Worm (Caenorhabditis elegans): Measurements from ENCODE around the gene F19C7.3.

DNA sequence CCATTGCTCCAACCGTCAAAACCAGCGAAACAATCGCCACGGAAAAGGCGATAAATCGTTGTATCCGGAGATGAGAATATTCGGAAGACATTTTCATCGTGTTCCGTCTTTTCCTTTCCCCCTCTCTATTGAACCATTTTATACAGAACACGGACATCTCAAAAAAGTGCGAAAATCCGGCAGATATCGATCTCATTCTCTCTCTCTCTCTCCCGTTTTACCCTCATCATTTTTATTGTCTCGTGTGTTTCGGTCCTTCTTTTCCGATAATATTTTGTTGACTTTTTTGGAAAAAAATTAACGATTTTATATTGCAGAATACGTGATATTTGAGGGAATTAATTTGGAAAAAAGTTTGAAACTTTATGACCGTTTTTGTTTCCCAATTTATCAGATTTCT is 12.6 kb downstream of the F19C7.3 start, which contains the start of gene col-110:
- TF ChIP-seq zag-1 (tag; optimal IDR thresholded peaks at IDR 0.05): no peak
- TF ChIP-seq daf-8 (GFP tag; IDR thresholded peaks at IDR 0.05): no peak
- no peak for TF ChIP-seq lin-39 (tag; optimal IDR thresholded peaks at IDR 0.05)
- no peak for TF ChIP-seq daf-12 (tag; optimal IDR thresholded peaks at IDR 0.05)
- no peak for TF ChIP-seq F26F4.8 (GFP tag; conservative IDR thresholded peaks at IDR 0.05)
- TF ChIP-seq dpl-1 (GFP tag; optimal IDR thresholded peaks at IDR 0.05): no peak
